Fruit fly (Drosophila melanogaster) ovary, adult (tissue): ENCODE data around the gene CG13920.

Experiments used
- CG17801 ChIP-seq: fragments of 200-800 bp; optimal IDR thresholded peaks from 2 replicates; lab custom pipeline; 2019; ENCODE audit warnings: missing biosample characterization, mild to moderate bottlenecking, missing genetic modification characterization, moderate library complexity; ENCODE audit not compliant: partially characterized antibody

The CG13920 gene

DNA sequence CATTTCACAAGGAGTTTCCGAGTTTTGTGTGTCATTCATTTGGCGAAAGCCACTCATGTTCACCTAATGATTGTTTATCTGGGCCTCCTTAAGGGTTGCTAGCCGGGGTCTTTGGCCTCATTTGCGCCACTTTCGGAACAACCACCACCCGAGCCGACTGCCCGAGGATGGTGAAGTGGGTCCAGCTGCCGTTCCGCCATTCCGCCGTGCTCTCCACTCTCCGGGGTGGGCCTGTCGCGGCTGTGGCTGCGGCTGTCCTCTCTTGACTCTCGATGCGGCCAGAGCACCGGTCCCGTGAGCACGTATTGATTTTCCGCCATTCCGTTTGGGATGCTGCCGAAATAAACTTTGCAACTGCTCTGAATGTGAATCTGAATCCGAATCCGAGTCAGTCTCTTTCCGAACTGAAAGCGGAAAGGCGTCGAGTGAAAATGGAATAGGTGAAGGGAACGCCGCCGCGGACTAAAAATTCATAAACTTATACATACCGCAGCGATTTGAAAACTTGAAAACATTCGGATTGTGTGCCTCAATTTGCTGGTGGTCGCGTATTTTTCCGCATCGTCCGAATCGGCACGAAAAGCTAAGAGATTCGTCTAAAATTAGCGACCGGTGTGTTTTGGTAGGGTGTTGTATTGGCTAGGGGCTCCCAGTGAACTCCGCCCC is at the start of gene CG13920:
Gene CG13920 (plus strand): TSS at position 255 of the 666 bp plus-strand sequence.
- TF ChIP-seq CG17801 (GFP tag; lab: Kevin White, UChicago), result no peak

DNA sequence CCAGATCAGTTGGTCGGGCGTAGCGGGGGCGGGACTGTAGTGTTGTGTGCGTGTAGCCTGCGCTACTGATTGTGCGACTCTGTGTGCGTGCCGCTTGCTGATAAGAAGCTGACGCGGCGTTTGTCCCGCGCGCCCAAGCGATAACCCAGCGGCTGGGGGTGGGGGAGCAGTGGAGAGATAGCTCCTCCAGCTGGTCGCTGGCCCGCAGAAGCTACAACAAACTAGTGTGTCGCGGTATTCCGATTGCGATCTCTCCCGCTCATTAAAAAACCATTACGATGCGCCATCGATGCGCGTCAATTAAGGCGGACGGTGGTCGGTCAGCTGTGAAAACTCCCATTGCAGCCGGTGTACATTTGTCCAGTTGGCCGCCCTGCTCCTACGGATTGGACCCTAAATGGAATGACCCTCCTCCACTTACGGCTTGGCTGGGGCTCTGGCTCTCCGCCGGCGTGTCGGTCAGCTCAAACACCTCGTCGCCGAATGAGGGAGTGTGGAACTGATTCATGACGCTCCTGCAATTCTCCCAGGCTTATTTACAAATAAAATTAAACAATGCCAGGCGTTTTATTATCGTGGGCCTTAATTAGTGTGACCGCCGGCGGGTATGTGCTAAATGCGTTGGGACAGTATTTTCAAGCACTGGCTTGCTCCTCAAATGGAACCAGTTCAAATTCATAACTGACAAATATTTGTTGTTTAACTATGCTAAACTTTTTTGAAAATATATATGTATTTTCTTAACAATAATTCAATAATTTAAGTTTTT is 46.5 kb upstream of the CG13920 start, which contains the start of gene CG12104:
Gene CG12104 (minus strand): TSS at position 611 of the 769 bp plus-strand sequence.
- no peak for TF ChIP-seq CG17801 (GFP tag; lab: Kevin White, UChicago)

DNA sequence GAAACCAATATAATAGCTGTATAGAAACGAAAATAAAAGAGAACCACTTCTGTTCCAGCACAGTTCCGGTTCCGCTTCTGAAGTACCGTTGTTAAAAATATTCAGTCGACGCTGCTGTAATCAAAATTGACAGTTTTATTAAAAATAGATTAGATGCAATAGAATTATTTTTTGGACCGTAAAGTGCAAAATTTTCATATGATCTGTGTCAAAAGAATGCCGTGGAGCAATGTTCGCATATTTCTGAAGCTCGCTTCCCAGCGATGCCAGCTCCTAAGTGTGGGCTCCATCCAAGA is 46.0 kb upstream of the CG13920 start, which contains the start of the genes CG18170 and CG33791:
Gene CG18170 (plus strand): TSS at position 122 of the 296 bp plus-strand sequence.
Gene CG33791 (plus strand): TSS at position 122 of the 296 bp plus-strand sequence.
- TF ChIP-seq CG17801 (GFP tag; lab: Kevin White, UChicago), result no peak

DNA sequence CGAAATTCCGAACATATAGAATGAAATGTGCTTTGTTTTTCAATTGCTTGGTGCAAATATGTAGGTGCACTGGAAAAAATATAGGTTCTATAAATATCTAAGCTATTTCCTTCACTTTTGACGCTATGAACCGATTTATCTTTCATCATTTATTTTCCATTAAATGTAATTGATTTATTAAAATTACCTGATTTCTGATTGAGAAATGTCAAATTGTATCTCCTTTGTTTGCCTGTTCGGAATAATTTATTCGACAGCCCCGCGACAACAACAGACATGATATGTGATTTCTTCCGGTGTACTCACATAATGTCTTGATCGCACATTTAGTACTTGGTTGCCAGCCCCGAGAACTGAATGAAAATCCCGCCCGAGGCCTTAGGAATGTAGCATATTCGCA is 39.1 kb upstream of the CG13920 start:
- TF ChIP-seq CG17801 (GFP tag; lab: Kevin White, UChicago), result no peak

DNA sequence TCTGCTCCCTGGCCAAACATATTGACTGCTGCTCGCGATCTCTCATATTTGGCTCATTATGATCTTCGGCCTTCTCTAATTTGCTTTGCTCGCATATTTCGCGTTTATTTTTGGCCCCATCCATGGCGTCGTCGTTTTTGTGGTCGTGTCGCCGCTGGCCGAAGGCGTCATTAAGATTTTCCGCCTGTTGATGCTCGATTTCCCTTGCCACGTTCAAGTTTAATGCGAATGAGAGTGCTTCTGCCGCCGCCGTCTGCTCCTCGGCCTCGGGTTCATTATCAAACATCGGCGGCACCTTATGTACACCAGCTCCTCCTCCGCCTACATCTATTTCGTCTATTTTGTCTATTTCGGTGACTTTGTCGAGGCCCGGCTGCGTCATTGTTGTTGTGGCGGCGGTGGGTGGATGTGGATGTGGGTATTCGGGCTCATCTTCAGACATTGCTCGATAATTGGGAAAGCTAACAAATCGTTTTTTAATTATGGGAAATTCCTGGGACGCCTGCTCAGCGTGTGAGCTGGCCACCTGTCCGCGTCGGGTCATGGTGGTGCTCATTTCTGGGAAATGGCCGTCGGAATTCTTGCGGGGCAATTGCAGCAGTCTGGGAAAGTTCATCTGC is 34.2 kb upstream of the CG13920 start:
- TF ChIP-seq CG17801 (GFP tag; lab: Kevin White, UChicago), result no peak

DNA sequence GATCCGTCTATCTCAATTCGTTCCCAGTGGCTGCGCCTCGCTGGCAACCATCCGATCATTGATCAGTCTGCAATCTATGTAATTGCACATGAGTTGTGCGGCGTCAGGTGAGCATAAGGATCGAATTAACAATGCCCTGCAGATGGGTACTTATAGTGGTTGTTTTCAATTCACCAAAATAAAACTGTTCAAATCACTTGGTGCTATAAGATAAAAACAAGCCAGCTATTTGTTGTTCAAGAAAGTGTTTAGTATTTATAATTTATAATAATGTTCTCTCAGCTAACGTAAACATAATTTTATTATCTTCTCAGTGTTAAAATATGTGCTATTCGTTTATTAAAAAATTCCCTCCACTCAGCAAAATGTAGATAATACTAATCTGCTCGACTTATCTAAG is 33.0 kb upstream of the CG13920 start, which contains the start of gene CG12105:
Gene CG12105 (minus strand): TSS at position 101 of the 400 bp plus-strand sequence.
- TF ChIP-seq CG17801 (GFP tag; lab: Kevin White, UChicago), result no peak

DNA sequence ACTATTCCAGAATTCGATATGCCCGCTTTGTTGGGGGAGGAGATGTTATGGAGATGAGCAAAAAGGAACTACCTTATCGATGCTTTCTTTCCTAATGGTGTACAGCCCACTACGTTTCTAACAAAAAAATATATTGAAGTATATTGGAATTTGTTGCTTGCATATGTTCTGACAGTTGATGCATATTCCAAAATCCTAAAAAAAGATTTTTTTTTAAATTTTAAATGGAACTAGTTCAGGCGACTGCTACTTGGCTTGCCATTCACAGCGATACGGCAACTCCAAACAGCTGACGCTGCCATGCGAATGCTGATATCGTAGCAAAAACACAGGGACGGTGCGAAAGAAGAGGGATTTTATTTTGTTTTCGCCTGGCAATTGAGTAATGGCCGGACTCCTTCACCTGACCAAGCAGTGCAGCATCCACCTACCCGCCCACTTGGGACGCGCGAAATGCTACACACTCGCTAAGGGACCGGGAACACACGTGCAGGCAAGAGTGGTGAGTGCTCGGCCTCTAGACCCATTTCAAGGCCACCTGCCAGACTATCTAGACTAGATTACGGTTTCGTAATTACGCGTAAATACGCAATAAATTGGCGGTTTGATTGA is 30.5 kb upstream of the CG13920 start, which contains the start of the genes CG13926, ABCB7 and CG33230:
Gene CG13926 (minus strand): TSS at position 43 of the 612 bp plus-strand sequence.
Gene ABCB7 (plus strand): TSS at position 299 of the 612 bp plus-strand sequence.
Gene CG33230 (plus strand): TSS at position 299 of the 612 bp plus-strand sequence.
- TF ChIP-seq CG17801 (GFP tag; lab: Kevin White, UChicago), result peak; percentile 39

DNA sequence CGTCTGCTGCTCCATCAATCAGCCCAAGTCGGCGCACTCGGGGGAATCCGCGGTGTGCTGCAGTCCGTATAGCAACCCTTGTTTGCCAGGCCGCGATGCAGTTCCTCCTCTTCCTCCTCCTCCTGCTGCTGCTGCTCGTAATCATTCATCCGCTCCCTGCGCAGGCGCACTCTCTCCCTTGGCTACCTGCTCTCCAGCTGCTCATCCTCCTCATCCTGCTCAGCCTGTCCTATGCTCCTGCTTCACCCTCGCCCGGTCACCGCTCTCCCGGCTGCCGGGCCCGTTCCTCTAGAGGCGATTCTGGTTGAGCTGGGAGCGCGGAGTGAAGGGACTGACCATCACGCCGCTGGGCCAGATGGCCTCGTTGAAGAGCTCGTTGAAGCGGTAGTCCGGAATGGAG is 21.8 kb upstream of the CG13920 start:
- no peak for TF ChIP-seq CG17801 (GFP tag; lab: Kevin White, UChicago)

DNA sequence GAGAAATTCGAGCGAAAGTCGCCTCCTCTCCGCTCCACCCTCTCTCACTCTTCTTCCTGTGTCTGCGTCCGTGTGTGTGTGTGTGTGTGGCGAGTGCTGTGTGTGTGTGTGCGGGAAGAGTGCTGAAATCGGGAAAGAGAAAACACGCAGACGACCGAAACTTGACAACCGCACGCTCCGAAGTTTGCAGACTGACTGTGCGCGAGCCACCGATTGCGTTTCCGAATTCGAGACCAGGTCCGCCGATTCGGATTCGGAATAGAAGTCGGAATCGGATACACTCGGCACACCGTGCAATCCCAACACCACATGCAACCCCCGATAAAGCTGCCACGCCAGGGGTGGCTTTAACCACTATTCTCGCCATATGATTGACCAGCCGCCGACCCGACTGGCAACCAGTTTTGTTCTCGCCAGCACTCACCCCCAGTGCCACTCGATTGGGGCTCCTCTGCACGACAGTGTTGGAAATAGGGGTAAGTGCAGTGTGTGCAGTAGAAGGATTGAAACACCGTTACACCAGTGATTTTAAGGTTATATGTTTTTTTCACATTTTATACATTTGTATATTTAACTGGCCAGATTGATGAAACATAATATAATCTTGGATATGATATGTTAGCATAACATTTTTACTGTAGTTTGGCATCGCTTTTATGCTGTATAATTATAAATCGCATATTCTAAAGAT is 20.4 kb upstream of the CG13920 start, which contains the start of gene CG13928:
Gene CG13928 (minus strand): TSS at position 202 of the 691 bp plus-strand sequence.
- TF ChIP-seq CG17801 (GFP tag; lab: Kevin White, UChicago), result no peak

DNA sequence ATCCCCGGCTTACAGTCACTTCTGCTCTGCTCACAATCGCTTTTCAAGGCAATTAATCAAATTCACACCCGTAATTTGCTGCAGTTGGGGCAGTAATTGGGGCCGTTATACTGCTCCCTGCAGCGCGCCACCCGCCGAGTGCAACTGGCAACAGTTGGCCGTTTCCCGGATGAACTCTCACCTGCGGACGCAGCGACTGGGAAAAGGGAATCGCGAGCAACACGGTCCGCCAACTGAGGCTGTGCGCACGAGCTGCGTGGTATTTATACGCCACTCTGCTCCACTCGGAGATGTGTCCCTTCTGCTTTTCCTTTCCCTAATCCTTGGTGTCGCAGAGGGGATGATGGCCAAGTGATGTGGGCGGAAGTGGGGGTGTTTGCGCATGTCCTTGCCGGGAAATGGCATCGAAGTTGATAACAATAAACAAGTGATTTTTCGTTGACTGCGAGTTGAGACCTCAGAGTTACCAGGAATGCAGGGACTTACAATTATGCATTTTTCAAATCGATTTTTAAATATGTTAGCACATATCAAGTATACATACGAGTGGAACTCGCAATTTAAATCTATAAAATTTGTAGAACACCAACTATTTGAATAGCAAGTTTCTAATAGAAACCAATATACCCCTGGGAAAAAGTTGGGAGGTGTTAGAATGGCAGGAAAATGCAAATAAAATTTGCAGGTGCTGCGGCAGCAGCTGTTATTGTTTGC is 19.5 kb upstream of the CG13920 start, which contains the start of gene GC:
Gene GC (minus strand): TSS at position 238 of the 714 bp plus-strand sequence.
- TF ChIP-seq CG17801 (GFP tag; lab: Kevin White, UChicago), result no peak

DNA sequence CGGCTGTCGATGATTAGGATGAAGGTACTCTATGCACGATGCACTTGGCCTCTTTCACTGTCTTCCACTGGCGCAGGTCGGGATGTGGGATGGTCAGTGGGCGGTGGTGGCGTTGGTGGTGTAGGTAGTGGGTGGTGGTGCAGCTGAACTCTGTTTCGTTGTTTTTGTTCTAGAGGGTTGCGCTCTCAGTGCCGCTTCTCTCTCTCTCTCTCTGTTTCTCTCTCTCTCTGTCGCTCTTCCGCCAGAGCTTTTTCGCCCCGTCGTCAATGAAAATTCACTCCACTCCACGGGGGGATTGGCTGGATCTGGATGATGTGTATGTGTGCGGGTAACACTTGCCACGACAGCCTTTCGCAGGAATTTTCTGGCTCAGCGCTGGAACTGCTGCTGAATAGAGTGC is 11.9 kb upstream of the CG13920 start:
- no peak for TF ChIP-seq CG17801 (GFP tag; lab: Kevin White, UChicago)

DNA sequence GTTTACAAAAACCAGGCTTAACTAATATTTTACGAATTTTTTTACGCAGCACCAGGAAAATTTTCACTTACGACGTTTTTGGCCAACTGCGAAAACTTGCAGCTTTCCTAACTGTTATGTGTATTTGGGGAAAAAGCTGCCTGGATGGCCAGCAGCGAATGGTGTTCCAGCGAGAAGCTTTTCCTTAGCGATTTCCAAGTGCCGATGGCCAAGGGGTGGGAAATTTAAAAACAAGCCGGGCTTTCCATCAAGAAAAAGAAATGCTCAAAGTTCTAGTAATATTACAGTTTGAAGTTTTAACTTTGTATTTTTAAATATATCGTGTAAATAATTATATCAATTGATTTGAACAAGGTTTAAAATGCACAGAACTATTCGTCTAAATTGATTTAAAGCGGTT is 11.1 kb upstream of the CG13920 start, which contains the start of gene nSyb:
Gene nSyb (minus strand): TSS at position 101 of the 400 bp plus-strand sequence.
- TF ChIP-seq CG17801 (GFP tag; lab: Kevin White, UChicago), result no peak

DNA sequence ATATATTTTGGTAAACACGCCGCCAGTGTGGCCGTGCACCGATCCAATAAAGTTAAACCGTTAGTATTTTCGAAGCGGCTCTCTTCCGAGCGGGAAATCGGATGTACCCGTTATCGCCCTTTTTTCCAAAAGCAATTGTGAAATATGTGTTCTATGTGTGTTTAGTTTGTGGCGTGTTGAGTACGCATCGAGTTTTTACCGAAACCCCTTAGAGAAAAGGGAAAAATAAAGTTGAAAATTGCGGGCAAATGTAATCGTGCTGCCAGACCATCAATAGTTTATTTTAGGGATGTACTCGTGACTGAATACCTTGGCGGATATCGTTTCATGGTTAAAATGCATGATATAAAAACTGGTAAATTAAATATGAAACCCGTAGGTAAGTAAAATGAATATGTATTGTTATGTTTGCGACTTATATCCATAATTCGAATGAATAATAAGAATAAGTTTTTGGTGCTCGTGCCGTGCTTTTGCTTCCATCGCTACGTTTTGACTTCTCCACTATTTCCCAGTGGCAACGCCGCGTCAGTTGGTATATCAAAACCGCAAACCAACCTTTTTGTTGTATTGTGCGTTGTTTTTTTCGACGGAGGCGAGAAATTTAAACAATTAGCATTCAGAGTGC is 9.4 kb upstream of the CG13920 start, which contains the start of the genes Mettl2 and Bgb:
Gene Mettl2 (minus strand): TSS at position 51 of the 628 bp plus-strand sequence.
Gene Bgb (plus strand): TSS at position 527 of the 628 bp plus-strand sequence.
- TF ChIP-seq CG17801 (GFP tag; lab: Kevin White, UChicago), result peak; percentile 77
